Worm (Caenorhabditis elegans): ENCODE results near the gene mrp-3.
A peak's percentile ranks its signal among the peaks of the same experiment; 100 is the strongest.

DNA sequence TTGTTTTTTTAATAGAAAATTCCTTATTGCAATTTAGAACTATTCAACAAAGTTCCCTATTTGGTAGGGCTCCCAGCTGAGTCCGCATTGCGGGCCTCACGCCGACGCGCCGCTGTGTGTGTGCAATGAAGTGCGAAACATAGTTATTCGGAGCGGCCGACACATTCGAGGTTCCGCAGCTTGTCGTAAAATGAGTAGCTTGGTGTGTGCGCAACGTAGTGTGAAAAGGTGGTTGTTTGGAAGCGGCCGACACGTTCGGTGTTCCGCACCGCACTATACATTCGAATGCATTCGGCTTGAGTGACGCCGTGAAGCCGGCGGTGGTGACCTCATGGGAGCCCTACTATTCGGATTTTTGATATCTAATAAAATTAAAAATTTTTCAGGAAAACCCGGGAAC is 14.5 kb upstream of the mrp-3 start:
- TF ChIP-seq nhr-77 (tag; optimal IDR thresholded peaks at IDR 0.05), result no peak
- no peak for TF ChIP-seq ztf-1 (GFP tag; conservative IDR thresholded peaks at IDR 0.05)
- no peak for TF ChIP-seq lin-39 (tag; optimal IDR thresholded peaks at IDR 0.05)
- no peak for TF ChIP-seq nhr-12 (tag; optimal IDR thresholded peaks at IDR 0.05)
- TF ChIP-seq snpc-4 (tag; optimal IDR thresholded peaks at IDR 0.05), result peak; percentile 26
- no peak for TF ChIP-seq nhr-23 (tag; optimal IDR thresholded peaks at IDR 0.05)
- no peak for TF ChIP-seq sma-3 (GFP tag; optimal IDR thresholded peaks at IDR 0.05)
- no peak for TF ChIP-seq unc-55 (GFP tag; optimal IDR thresholded peaks at IDR 0.05)
- TF ChIP-seq F13H6.1 (tag; optimal IDR thresholded peaks at IDR 0.05), result no peak
- no peak for TF ChIP-seq unc-62 (GFP tag; optimal IDR thresholded peaks at IDR 0.05)
- TF ChIP-seq elt-1 (tag; optimal IDR thresholded peaks at IDR 0.05), result no peak
